Fruit fly (Drosophila melanogaster): ENCODE results near the gene SdhCL.

SdhCL gene

DNA sequence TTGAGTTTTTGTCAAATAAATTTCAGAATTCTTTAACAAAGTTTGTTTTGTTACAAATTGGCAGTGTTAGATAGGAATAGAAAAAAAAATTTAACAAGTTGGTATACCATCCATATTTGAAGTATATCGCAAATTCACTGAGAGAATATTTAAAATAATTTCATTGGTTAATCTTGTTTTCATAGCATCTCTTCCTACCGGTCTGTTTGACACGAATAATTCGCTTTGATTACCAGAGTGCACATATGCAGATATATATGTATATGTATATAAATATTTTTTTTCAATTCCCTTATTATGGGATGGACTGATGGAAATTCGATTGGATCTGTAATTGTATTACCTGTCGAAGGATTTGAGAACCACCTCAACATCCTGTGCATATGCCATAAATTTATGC lies at the start of gene SdhCL:
SdhCL (minus strand) TSS at position 101 of the 400 bp plus-strand sequence.
- no peak for TF ChIP-seq Pif1B (GFP tag; optimal IDR thresholded peaks at IDR 0.05)
- TF ChIP-seq EcR (GFP tag; optimal IDR thresholded peaks at IDR 0.05), result no peak
- no peak for TF ChIP-seq CG8301 (tag; optimal IDR thresholded peaks at IDR 0.05)
- TF ChIP-seq CG13204 (GFP tag; optimal IDR thresholded peaks at IDR 0.05), result no peak
- no peak for TF ChIP-seq CG12605 (GFP tag; IDR thresholded peaks at IDR 0.05)
- no peak for TF ChIP-seq Pif1A (GFP tag; optimal IDR thresholded peaks at IDR 0.05)
- no peak for TF ChIP-seq CG34367 (tag; optimal IDR thresholded peaks at IDR 0.05)
- TF ChIP-seq CG9948 (tag; optimal IDR thresholded peaks at IDR 0.05), result no peak
- TF ChIP-seq CG10348 (GFP tag; IDR thresholded peaks at IDR 0.05), result no peak

DNA sequence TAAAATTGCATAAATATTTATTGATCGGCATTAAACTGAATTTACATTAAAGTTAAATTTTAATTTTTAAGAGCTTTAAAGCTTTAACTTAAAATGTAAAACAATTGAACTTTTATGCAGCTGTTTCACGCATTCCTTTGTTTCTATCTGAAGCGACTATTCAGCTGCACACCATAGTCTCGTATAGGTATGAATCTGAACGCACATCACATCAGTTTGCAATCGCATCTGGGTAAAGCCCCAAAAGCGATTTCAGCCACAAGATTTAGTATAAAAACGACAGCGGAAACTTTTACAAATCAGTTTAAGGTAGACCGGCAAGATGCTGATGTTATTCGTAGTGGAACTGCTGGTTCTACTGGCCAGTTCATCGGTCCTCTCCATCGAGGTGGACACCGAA lies 45.4 kb upstream of the SdhCL start, which contains the start of gene CG4757:
CG4757 (plus strand) TSS at position 301 of the 400 bp plus-strand sequence.
- TF ChIP-seq CG17806 (tag; optimal IDR thresholded peaks at IDR 0.05) (no peak), D1 (tag; optimal IDR thresholded peaks at IDR 0.05) (no peak), CG10348 (GFP tag; IDR thresholded peaks at IDR 0.05) (no peak), Pif1B (GFP tag; optimal IDR thresholded peaks at IDR 0.05) (no peak), Ets98B (GFP tag; IDR thresholded peaks at IDR 0.05) (no peak), CG15710 (tag; optimal IDR thresholded peaks at IDR 0.05) (no peak), Snoo (tag; optimal IDR thresholded peaks at IDR 0.05) (no peak), EcR (GFP tag; optimal IDR thresholded peaks at IDR 0.05) (no peak), CG8301 (tag; optimal IDR thresholded peaks at IDR 0.05) (no peak), CG4496 (GFP tag; IDR thresholded peaks at IDR 0.05) (no peak), CG34367 (tag; optimal IDR thresholded peaks at IDR 0.05) (no peak)

- peak; percentile 47; the same call in 1 of the 3 replicates for TF ChIP-seq CG4496 (GFP tag; IDR thresholded peaks at IDR 0.05)
- TF ChIP-seq EcR (GFP tag; optimal IDR thresholded peaks at IDR 0.05), result no peak
- 0 out of 2 replicates have a peak, but pooled peaks have one; percentile 39 for TF ChIP-seq Ets98B (GFP tag; IDR thresholded peaks at IDR 0.05)
- 0 out of 2 replicates have a peak, but pooled peaks have one; percentile 23 for TF ChIP-seq CG32121 (GFP tag; IDR thresholded peaks at IDR 0.05)
Measured at dm6 chr3R:11156858-11157257, 41.4 kb upstream of the SdhCL start, which contains the start of gene Ugt302C1. TSS of gene Ugt302C1 (plus strand) at chr3R:11157098.

DNA sequence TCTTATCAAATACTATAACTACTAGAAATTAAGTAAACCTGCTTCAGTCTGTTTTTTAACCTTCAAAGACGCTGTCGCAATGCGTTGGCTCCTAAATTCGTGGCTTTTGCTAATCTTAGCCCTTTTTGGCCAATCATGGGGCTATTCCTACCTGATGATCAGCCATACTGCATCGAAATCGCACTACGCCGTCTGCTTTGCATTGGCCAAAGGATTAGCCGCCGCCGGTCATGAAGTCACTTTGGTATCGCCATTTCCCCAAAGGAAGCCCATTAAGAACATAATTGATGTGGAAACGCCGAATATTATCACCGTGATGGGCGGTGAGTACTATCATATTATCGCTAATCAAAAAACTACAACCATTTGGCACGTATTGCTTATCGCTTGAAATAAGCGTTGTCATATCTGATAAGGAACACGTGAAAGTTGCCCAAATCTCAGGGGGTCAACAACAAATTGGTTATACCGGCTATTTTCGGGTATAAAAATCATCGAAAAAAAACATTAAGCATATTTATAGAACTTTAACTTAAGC lies 39.1 kb upstream of the SdhCL start, which contains the start of gene Ugt302E1:
Ugt302E1 (plus strand) TSS at position 51 of the 538 bp plus-strand sequence.
- no peak for TF ChIP-seq CG4496 (GFP tag; IDR thresholded peaks at IDR 0.05)
- TF ChIP-seq Snoo (tag; optimal IDR thresholded peaks at IDR 0.05), result no peak
- TF ChIP-seq rn (GFP tag; IDR thresholded peaks at IDR 0.05), result no peak
- no peak for TF ChIP-seq EcR (GFP tag; optimal IDR thresholded peaks at IDR 0.05)

- TF ChIP-seq CG12605 (GFP tag; IDR thresholded peaks at IDR 0.05), result peak; percentile 56; the same call in 1 of the 2 replicates
- TF ChIP-seq CG15710 (tag; optimal IDR thresholded peaks at IDR 0.05), result peak; percentile 50
- peak; percentile 27 for TF ChIP-seq Pif1B (GFP tag; optimal IDR thresholded peaks at IDR 0.05)
- TF ChIP-seq gl (tag; optimal IDR thresholded peaks at IDR 0.05), result no peak
- no peak for TF ChIP-seq rn (GFP tag; IDR thresholded peaks at IDR 0.05)
- peak; percentile 72 for TF ChIP-seq CG14655 (GFP tag; optimal IDR thresholded peaks at IDR 0.05)
- peak; percentile 75 for TF ChIP-seq CG9948 (tag; optimal IDR thresholded peaks at IDR 0.05)
- TF ChIP-seq CG34367 (tag; optimal IDR thresholded peaks at IDR 0.05), result peak; percentile 9
- peak; percentile 82 for TF ChIP-seq CG17806 (tag; optimal IDR thresholded peaks at IDR 0.05)
- peak; percentile 68 for TF ChIP-seq CG4496 (GFP tag; IDR thresholded peaks at IDR 0.05)
- peak; percentile 2 for TF ChIP-seq D1 (tag; optimal IDR thresholded peaks at IDR 0.05)
- peak; percentile 55 for TF ChIP-seq Ets98B (GFP tag; IDR thresholded peaks at IDR 0.05)
- TF ChIP-seq CG8159 (tag; optimal IDR thresholded peaks at IDR 0.05), result peak; percentile 64
- TF ChIP-seq CG8301 (tag; optimal IDR thresholded peaks at IDR 0.05), result peak; percentile 58
- no peak for TF ChIP-seq CG10348 (GFP tag; IDR thresholded peaks at IDR 0.05)
Measured at dm6 chr3R:11153799-11154273, 38.3 kb upstream of the SdhCL start, which contains the start of gene Ugt302K1. TSS of gene Ugt302K1 (minus strand) at chr3R:11153849.

dm6 chr3R:11145135-11145534 lies 29.6 kb upstream of the SdhCL start, which contains the start of gene CheA86a:
TSS of gene CheA86a (minus strand) at chr3R:11145235.
- TF ChIP-seq CG17806 (tag; optimal IDR thresholded peaks at IDR 0.05) (no peak), Ets98B (GFP tag; IDR thresholded peaks at IDR 0.05) (no peak), CG10348 (GFP tag; IDR thresholded peaks at IDR 0.05) (no peak), CG8301 (tag; optimal IDR thresholded peaks at IDR 0.05) (no peak)

DNA sequence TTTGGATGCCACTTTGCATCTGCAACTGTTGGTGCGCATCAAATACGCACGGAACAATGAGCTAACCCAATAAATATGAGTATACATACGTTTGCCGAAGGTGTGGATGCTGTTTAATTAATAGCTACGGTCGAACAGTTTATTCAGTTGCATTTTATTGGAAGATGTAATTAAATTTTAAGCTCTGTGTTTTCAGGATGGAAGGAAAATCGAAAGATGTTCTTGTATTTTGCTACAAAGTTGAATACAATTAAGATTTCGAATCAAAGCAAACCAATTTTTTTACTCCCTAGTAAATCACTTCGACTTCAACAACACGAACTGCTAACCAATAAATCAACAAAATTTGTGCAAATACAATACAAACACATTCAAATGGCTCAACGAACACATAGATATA lies 21.4 kb upstream of the SdhCL start, which contains the start of gene mAcon2:
mAcon2 (plus strand) TSS at position 301 of the 400 bp plus-strand sequence.
- TF ChIP-seq rn (GFP tag; IDR thresholded peaks at IDR 0.05) (no peak), EcR (GFP tag; optimal IDR thresholded peaks at IDR 0.05) (no peak), Ets98B (GFP tag; IDR thresholded peaks at IDR 0.05) (no peak), fd96Ca (GFP tag; IDR thresholded peaks at IDR 0.05) (no peak), CG34367 (tag; optimal IDR thresholded peaks at IDR 0.05) (no peak), CG12605 (GFP tag; IDR thresholded peaks at IDR 0.05) (no peak)

Measured in whole organism, pupa.